Worm (Caenorhabditis elegans): ENCODE measurements around the gene C18A3.11.
A peak's percentile ranks its signal among the peaks of the same experiment; 100 is the strongest.
"Not testable (repeated sequence)": the region's sequence is repeated elsewhere in the genome, so short reads cannot be mapped to it uniquely, and the experiment has no call there.

Gene C18A3.11

ce11 chrII:5745088-5745487 is 14.3 kb downstream of the C18A3.11 start, which contains the start of gene F10C1.9:
TSS of gene F10C1.9 (minus strand) at chrII:5745284.
- TF ChIP-seq him-1 (tag; optimal IDR thresholded peaks at IDR 0.05): no peak
- TF ChIP-seq W03F9.2 (tag; optimal IDR thresholded peaks at IDR 0.05): no peak

- TF ChIP-seq him-1 (tag; optimal IDR thresholded peaks at IDR 0.05) (no peak), W03F9.2 (tag; optimal IDR thresholded peaks at IDR 0.05) (no peak), dao-5 (tag; optimal IDR thresholded peaks at IDR 0.05) (no peak)
Measured at ce11 chrII:5747312-5747711, 16.5 kb downstream of the C18A3.11 start.

- TF ChIP-seq dao-5 (tag; optimal IDR thresholded peaks at IDR 0.05) (no peak), him-1 (tag; optimal IDR thresholded peaks at IDR 0.05) (no peak), W03F9.2 (tag; optimal IDR thresholded peaks at IDR 0.05) (no peak)
Measured at ce11 chrII:5748395-5748794, 17.6 kb downstream of the C18A3.11 start.

ce11 chrII:5749733-5750238 is 19.0 kb downstream of the C18A3.11 start, which contains the start of gene ifb-2:
TSS of gene ifb-2 (plus strand) at chrII:5750188.
- TF ChIP-seq him-1 (tag; optimal IDR thresholded peaks at IDR 0.05) (no peak), dao-5 (tag; optimal IDR thresholded peaks at IDR 0.05) (no peak), W03F9.2 (tag; optimal IDR thresholded peaks at IDR 0.05) (no peak)

ce11 chrII:5751353-5751752 is 20.5 kb downstream of the C18A3.11 start:
- no peak for TF ChIP-seq W03F9.2 (tag; optimal IDR thresholded peaks at IDR 0.05)
- no peak for TF ChIP-seq him-1 (tag; optimal IDR thresholded peaks at IDR 0.05)
- TF ChIP-seq dao-5 (tag; optimal IDR thresholded peaks at IDR 0.05): no peak

- no peak for TF ChIP-seq dao-5 (tag; optimal IDR thresholded peaks at IDR 0.05)
- TF ChIP-seq W03F9.2 (tag; optimal IDR thresholded peaks at IDR 0.05): no peak
- no peak for TF ChIP-seq him-1 (tag; optimal IDR thresholded peaks at IDR 0.05)
Measured at ce11 chrII:5754168-5754567, 23.3 kb downstream of the C18A3.11 start, which contains the start of gene F10C1.8. TSS of gene F10C1.8 (plus strand) at chrII:5754468.

ce11 chrII:5757656-5758055 is 26.8 kb downstream of the C18A3.11 start, which contains the start of the genes F10C1.3 and F10C1.23:
TSS of gene F10C1.3 (minus strand) at chrII:5757756.
TSS of gene F10C1.23 (plus strand) at chrII:5758040.
- TF ChIP-seq dao-5, W03F9.2, him-1 (tag; optimal IDR thresholded peaks at IDR 0.05): not testable (repeated sequence)

- no peak for TF ChIP-seq W03F9.2 (tag; optimal IDR thresholded peaks at IDR 0.05)
- TF ChIP-seq him-1 (tag; optimal IDR thresholded peaks at IDR 0.05): no peak
- no peak for TF ChIP-seq dao-5 (tag; optimal IDR thresholded peaks at IDR 0.05)
Measured at ce11 chrII:5765318-5765717, 34.5 kb downstream of the C18A3.11 start, which contains the start of gene ifb-1. TSS of gene ifb-1 (plus strand) at chrII:5765618.

ce11 chrII:5768274-5768820 is 37.5 kb downstream of the C18A3.11 start:
- TF ChIP-seq W03F9.2 (tag; optimal IDR thresholded peaks at IDR 0.05) (no peak), him-1 (tag; optimal IDR thresholded peaks at IDR 0.05) (no peak), dao-5 (tag; optimal IDR thresholded peaks at IDR 0.05) (no peak)

ce11 chrII:5772547-5773142 is 41.8 kb downstream of the C18A3.11 start:
- TF ChIP-seq him-1 (tag; optimal IDR thresholded peaks at IDR 0.05) (peak; percentile 28), dao-5 (tag; optimal IDR thresholded peaks at IDR 0.05) (no peak)

- TF ChIP-seq W03F9.2 (tag; optimal IDR thresholded peaks at IDR 0.05) (no peak), dao-5 (tag; optimal IDR thresholded peaks at IDR 0.05) (no peak), him-1 (tag; optimal IDR thresholded peaks at IDR 0.05) (no peak)
Measured at ce11 chrII:5774120-5774519, 43.3 kb downstream of the C18A3.11 start, which contains the start of the genes dmd-5 and F10C1.1. TSS of gene dmd-5 (minus strand) at chrII:5774220. TSS of gene F10C1.1 (plus strand) at chrII:5774229.

- TF ChIP-seq W03F9.2 (tag; optimal IDR thresholded peaks at IDR 0.05): no peak
- TF ChIP-seq him-1 (tag; optimal IDR thresholded peaks at IDR 0.05): no peak
- TF ChIP-seq dao-5 (tag; optimal IDR thresholded peaks at IDR 0.05): no peak
Measured at ce11 chrII:5774879-5775278, 44.0 kb downstream of the C18A3.11 start.

- TF ChIP-seq dao-5 (tag; optimal IDR thresholded peaks at IDR 0.05): no peak
Measured at ce11 chrII:5777372-5777771, 46.5 kb downstream of the C18A3.11 start.

- no peak for TF ChIP-seq dao-5 (tag; optimal IDR thresholded peaks at IDR 0.05)
- peak; percentile 75 for TF ChIP-seq him-1 (tag; optimal IDR thresholded peaks at IDR 0.05)
Measured at ce11 chrII:5779866-5780265, 49.0 kb downstream of the C18A3.11 start.
